Worm (Caenorhabditis elegans) whole organism, L1 larva: ENCODE results near the gene msp-3.
"Not testable (repeated sequence)": the region's sequence is repeated elsewhere in the genome, so short reads cannot be mapped to it uniquely, and the experiment has no call there.

Experiments used
- alr-1 ChIP-seq: fragments of 200-800 bp; sonication (Bioruptor generic); optimal IDR thresholded peaks from 2 replicates; lab custom pipeline; 2018; ENCODE audit warnings: borderline replicate concordance, mild to moderate bottlenecking, missing genetic modification characterization, missing compliant biosample characterization
- ama-1 ChIP-seq: fragments of 150-350 bp; optimal IDR thresholded peaks from 2 replicates; lab custom pipeline; 2014
- blmp-1 ChIP-seq: fragments of 150-350 bp; optimal IDR thresholded peaks from 2 replicates; lab custom pipeline; 2014; ENCODE audit warnings: missing biosample characterization, missing genetic modification characterization
- ceh-63 ChIP-seq: fragments of 200-800 bp; sonication (Bioruptor generic); optimal IDR thresholded peaks from 2 replicates; lab custom pipeline; 2018; ENCODE audit warnings: mild to moderate bottlenecking, missing genetic modification characterization, missing compliant biosample characterization
- ceh-88 ChIP-seq: fragments of 200-800 bp; sonication (Bioruptor generic); IDR thresholded peaks from 2 replicates; pipeline ENCODE4 v1.3.6; 2022; ENCODE audit warnings: missing genetic modification characterization, missing compliant biosample characterization
- ces-1 ChIP-seq: fragments of 150-350 bp; optimal IDR thresholded peaks from 2 replicates; lab custom pipeline; 2014; ENCODE audit warnings: missing biosample characterization, missing genetic modification reagents, missing genetic modification characterization
- efl-1 ChIP-seq, 4 experiments: fragments of 150-350 bp; optimal IDR thresholded peaks in 3 of 4; peaks in 1 of 4; 1 replicate in 1 of 4; 2 replicates in 3 of 4; lab custom pipeline; 2014; ENCODE audit warnings: missing biosample characterization in 2 of 4, missing genetic modification characterization in 2 of 4, missing genetic modification reagents in 2 of 4
- elt-3 ChIP-seq, 6 experiments: fragments of 150-350 bp in 1 of 6; sonication (generic microtip); optimal IDR thresholded peaks; 2 replicates each; lab custom pipeline; 2017 to 2018; ENCODE audit warnings: missing biosample characterization in 6 of 6, missing genetic modification characterization in 6 of 6, inconsistent platforms in 1 of 6
- ets-5 ChIP-seq: fragments of 200-800 bp; sonication (Bioruptor generic); IDR thresholded peaks from 2 replicates; pipeline ENCODE4 v1.3.6; 2022; ENCODE audit warnings: missing genetic modification characterization, missing compliant biosample characterization
- fos-1 ChIP-seq: fragments of 150-350 bp; optimal IDR thresholded peaks from 2 replicates; lab custom pipeline; 2014; ENCODE audit warnings: missing biosample characterization, missing genetic modification characterization
- hlh-17 ChIP-seq: fragments of 200-800 bp; sonication (Bioruptor generic); optimal IDR thresholded peaks from 2 replicates; lab custom pipeline; 2018; ENCODE audit warnings: missing genetic modification characterization, mild to moderate bottlenecking, missing compliant biosample characterization, moderate library complexity, borderline replicate concordance
- hlh-4 ChIP-seq: sonication (generic microtip); optimal IDR thresholded peaks from 2 replicates; lab custom pipeline; 2016; ENCODE audit warnings: mild to moderate bottlenecking, missing genetic modification characterization, missing compliant biosample characterization
- jun-1 ChIP-seq: fragments of 150-350 bp; optimal IDR thresholded peaks from 2 replicates; lab custom pipeline; 2014; ENCODE audit warnings: missing biosample characterization, missing genetic modification reagents, missing genetic modification characterization
- lin-14 ChIP-seq: fragments of 200-800 bp; sonication (Bioruptor generic); optimal IDR thresholded peaks from 2 replicates; lab custom pipeline; 2018; ENCODE audit warnings: mild to moderate bottlenecking, missing genetic modification characterization, moderate library complexity, missing compliant biosample characterization
- lin-39 ChIP-seq: fragments of 150-350 bp; optimal IDR thresholded peaks from 2 replicates; lab custom pipeline; 2014; ENCODE audit warnings: missing biosample characterization, missing genetic modification reagents, missing genetic modification characterization
- lir-3 ChIP-seq: sonication (generic microtip); optimal IDR thresholded peaks from 2 replicates; lab custom pipeline; 2016; ENCODE audit warnings: mild to moderate bottlenecking, missing genetic modification characterization, moderate library complexity, missing compliant biosample characterization; ENCODE audit not compliant: poor library complexity
- lsy-2 ChIP-seq, 2 experiments: fragments of 150-350 bp; optimal IDR thresholded peaks; 2 replicates each; lab custom pipeline; 2014; ENCODE audit warnings: missing biosample characterization in 2 of 2, missing genetic modification characterization in 2 of 2
- mab-9 ChIP-seq: fragments of 200-800 bp; sonication (Bioruptor generic); IDR thresholded peaks from 2 replicates; pipeline ENCODE4 v1.3.6; 2022; ENCODE audit warnings: missing genetic modification reagents, missing genetic modification characterization, missing compliant biosample characterization
- mef-2 ChIP-seq: fragments of 150-350 bp; optimal IDR thresholded peaks from 2 replicates; lab custom pipeline; 2014; ENCODE audit warnings: missing biosample characterization, missing genetic modification characterization
- nhr-11 ChIP-seq: fragments of 150-350 bp; optimal IDR thresholded peaks from 2 replicates; lab custom pipeline; 2014; ENCODE audit warnings: missing biosample characterization, missing genetic modification characterization
- nhr-12 ChIP-seq: sonication (generic microtip); optimal IDR thresholded peaks from 2 replicates; lab custom pipeline; 2017; ENCODE audit warnings: missing biosample characterization, missing genetic modification characterization
- nhr-19 ChIP-seq: fragments of 200-800 bp; sonication (Bioruptor generic); conservative IDR thresholded peaks from 2 replicates; pipeline ENCODE4 v1.3.6; 2022; ENCODE audit warnings: missing genetic modification characterization, missing compliant biosample characterization
- nhr-20 ChIP-seq: sonication (generic microtip); optimal IDR thresholded peaks from 2 replicates; lab custom pipeline; 2016; ENCODE audit warnings: mild to moderate bottlenecking, missing genetic modification characterization, missing compliant biosample characterization
- nhr-85 ChIP-seq: sonication (generic microtip); peaks from one replicate; lab custom pipeline; 2016; ENCODE audit warnings: missing genetic modification characterization, inconsistent platforms, missing compliant biosample characterization
- nhr-90 ChIP-seq: sonication (generic microtip); optimal IDR thresholded peaks from 2 replicates; lab custom pipeline; 2016; ENCODE audit warnings: mild to moderate bottlenecking, missing genetic modification characterization, missing compliant biosample characterization; ENCODE audit not compliant: poor library complexity
- pax-3 ChIP-seq: fragments of 200-800 bp; sonication (Bioruptor generic); optimal IDR thresholded peaks from 2 replicates; lab custom pipeline; 2018; ENCODE audit warnings: mild to moderate bottlenecking, missing genetic modification characterization, moderate library complexity, missing compliant biosample characterization
- snpc-4 ChIP-seq: fragments of 150-350 bp; optimal IDR thresholded peaks from 2 replicates; lab custom pipeline; 2014; ENCODE audit warnings: missing biosample characterization, missing genetic modification characterization
- snu-23 ChIP-seq: sonication (generic microtip); optimal IDR thresholded peaks from 2 replicates; lab custom pipeline; 2016; ENCODE audit warnings: missing genetic modification characterization, missing compliant biosample characterization
- sox-4 ChIP-seq: sonication (generic microtip); optimal IDR thresholded peaks from 2 replicates; lab custom pipeline; 2016; ENCODE audit warnings: missing genetic modification characterization, missing compliant biosample characterization
- sptf-1 ChIP-seq: fragments of 150-350 bp; optimal IDR thresholded peaks from 2 replicates; lab custom pipeline; 2014; ENCODE audit warnings: missing biosample characterization, missing genetic modification characterization
- swsn-7 ChIP-seq: sonication (generic microtip); optimal IDR thresholded peaks from 2 replicates; lab custom pipeline; 2016; ENCODE audit warnings: missing genetic modification characterization, missing compliant biosample characterization
- unc-30 ChIP-seq: sonication (generic microtip); optimal IDR thresholded peaks from 2 replicates; lab custom pipeline; 2017; ENCODE audit warnings: missing biosample characterization, missing genetic modification characterization
- unc-98 ChIP-seq: fragments of 200-800 bp; sonication (Bioruptor generic); IDR thresholded peaks from 2 replicates; pipeline ENCODE4 v1.3.6; 2022; ENCODE audit warnings: missing genetic modification characterization, missing compliant biosample characterization

Gene msp-3

ce11 chrII:4825133-4825532 is 39.1 kb upstream of the msp-3 start, which contains the start of the genes C33F10.8 and msp-40:
Gene C33F10.8 (minus strand): TSS chrII:4825233.
Gene msp-40 (plus strand): TSS chrII:4825414.
- not testable (repeated sequence) for TF ChIP-seq nhr-20 (tag; lab: Kevin White, UChicago); fos-1 (tag; lab: Kevin White, UChicago); nhr-19 (GFP tag; lab: Robert Waterston, UW)

- TF ChIP-seq ama-1 (lab: Kevin White, UChicago) (no peak), swsn-7 (tag; lab: Kevin White, UChicago) (no peak), blmp-1 (tag; lab: Kevin White, UChicago) (peak; percentile 58), ceh-88 (GFP tag; lab: Robert Waterston, UW) (no peak), efl-1 (optimal IDR thresholded peaks at IDR 0.05; lab: Kevin White, UChicago) (no peak), efl-1 (GFP tag; optimal IDR thresholded peaks at IDR 0.05 in 1 of 2; lab: Kevin White, UChicago) (peak in 1 of 2 experiments; percentile 79)
Observed at ce11 chrII:4822610-4823009, 36.5 kb upstream of the msp-3 start.

ce11 chrII:4821739-4822138 is 35.7 kb upstream of the msp-3 start, which contains the start of gene lact-5:
Gene lact-5 (minus strand): TSS chrII:4821739.
- peak; percentile 95 for TF ChIP-seq blmp-1 (tag; lab: Kevin White, UChicago)
- peak in 3 of 6 experiments; percentile 34 to 69 (median 45) for TF ChIP-seq elt-3 (tag; optimal IDR thresholded peaks at IDR 0.05; lab: Kevin White, UChicago)
- TF ChIP-seq hlh-4 (tag; lab: Kevin White, UChicago), result no peak
- TF ChIP-seq nhr-20 (tag; lab: Kevin White, UChicago), result peak; percentile 47
- TF ChIP-seq nhr-85 (tag; lab: Kevin White, UChicago), result peak; percentile 76
- no peak for TF ChIP-seq lin-39 (tag; lab: Kevin White, UChicago)
- peak in 1 of 2 experiments; percentile 12 for TF ChIP-seq lsy-2 (tag; optimal IDR thresholded peaks at IDR 0.05; lab: Kevin White, UChicago)
- no peak for TF ChIP-seq nhr-90 (tag; lab: Kevin White, UChicago)
- peak; percentile 1 for TF ChIP-seq snu-23 (GFP tag; lab: Kevin White, UChicago)
- no peak for TF ChIP-seq lir-3 (tag; lab: Kevin White, UChicago)
- TF ChIP-seq pax-3 (tag; lab: Kevin White, UChicago), result no peak
- no peak for TF ChIP-seq snpc-4 (tag; lab: Kevin White, UChicago)
- no peak for TF ChIP-seq unc-30 (tag; lab: Kevin White, UChicago)
- TF ChIP-seq unc-98 (GFP tag; lab: Robert Waterston, UW), result no peak
- TF ChIP-seq alr-1, result no peak
- TF ChIP-seq mef-2 (tag; lab: Kevin White, UChicago), result no peak
- peak; percentile 71 for TF ChIP-seq lin-14
- no peak for TF ChIP-seq ces-1 (GFP tag; lab: Kevin White, UChicago)
- no peak for TF ChIP-seq nhr-11 (tag; lab: Kevin White, UChicago)

ce11 chrII:4818780-4819179 is 32.7 kb upstream of the msp-3 start:
- TF ChIP-seq ceh-63 (GFP tag; lab: Kevin White, UChicago) (no peak), sox-4 (tag; lab: Kevin White, UChicago) (no peak), jun-1 (tag; lab: Kevin White, UChicago) (no peak), mab-9 (GFP tag; lab: Robert Waterston, UW) (no peak), hlh-17 (no peak), nhr-12 (tag; lab: Kevin White, UChicago) (no peak), nhr-85 (tag; lab: Kevin White, UChicago) (no peak), ets-5 (GFP tag; lab: Robert Waterston, UW) (no peak)

ce11 chrII:4815356-4815755 is 29.3 kb upstream of the msp-3 start:
- TF ChIP-seq efl-1 (optimal IDR thresholded peaks at IDR 0.05; lab: Kevin White, UChicago) (no peak), efl-1 (GFP tag; optimal IDR thresholded peaks at IDR 0.05 in 1 of 2; lab: Kevin White, UChicago) (peak in 1 of 2 experiments; percentile 29), sptf-1 (tag; lab: Kevin White, UChicago) (no peak)
